Fruit fly (Drosophila melanogaster) whole organism, embryonic: ENCODE data around the gene eIF3l.
A peak's percentile ranks its signal among the peaks of the same experiment; 100 is the strongest.

Experiments
- Atf3 ChIP-seq: fragments of 200-800 bp; sonication (Bioruptor generic); optimal IDR thresholded peaks from 3 replicates; lab custom pipeline; 2016; ENCODE audit warnings: missing biosample characterization, missing genetic modification characterization
- Bgb ChIP-seq: fragments of 200-800 bp; sonication (Bioruptor generic); IDR thresholded peaks from 2 replicates; pipeline ENCODE4 v1.3.6; 2022; ENCODE audit warnings: missing biosample characterization, missing genetic modification characterization; ENCODE audit not compliant: partially characterized antibody
- CG10209 ChIP-seq: fragments of 200-800 bp; sonication (Bioruptor generic); optimal IDR thresholded peaks from 3 replicates; lab custom pipeline; 2017; ENCODE audit warnings: missing biosample characterization, mild to moderate bottlenecking, missing genetic modification characterization, missing genetic modification reagents
- CG10267 ChIP-seq: fragments of 200-800 bp; sonication (Bioruptor generic); optimal IDR thresholded peaks from 2 replicates; lab custom pipeline; 2018; ENCODE audit warnings: missing biosample characterization, mild to moderate bottlenecking, missing genetic modification characterization, moderate library complexity
- CG10274 ChIP-seq: fragments of 200-800 bp; sonication (Bioruptor generic); optimal IDR thresholded peaks from 3 replicates; lab custom pipeline; 2017; ENCODE audit warnings: missing biosample characterization, mild to moderate bottlenecking, missing genetic modification characterization
- CG10979 ChIP-seq: fragments of 200-800 bp; sonication (Bioruptor generic); optimal IDR thresholded peaks from 2 replicates; lab custom pipeline; 2018; ENCODE audit warnings: missing biosample characterization, mild to moderate bottlenecking, missing genetic modification characterization, moderate library complexity
- CG12744 ChIP-seq: fragments of 200-800 bp; sonication (Bioruptor generic); optimal IDR thresholded peaks from 2 replicates; lab custom pipeline; 2016; ENCODE audit warnings: missing biosample characterization, missing genetic modification characterization
- CG12769 ChIP-seq: fragments of 200-800 bp; sonication (Bioruptor generic); optimal IDR thresholded peaks from 2 replicates; lab custom pipeline; 2019; ENCODE audit warnings: missing biosample characterization, mild to moderate bottlenecking, missing genetic modification characterization, moderate library complexity
- CG14710 ChIP-seq: fragments of 200-800 bp; sonication (Bioruptor generic); optimal IDR thresholded peaks from 3 replicates; lab custom pipeline; 2019; ENCODE audit warnings: missing biosample characterization, mild to moderate bottlenecking, missing genetic modification characterization, moderate library complexity
- CG15479 ChIP-seq: fragments of 200-800 bp; sonication (Bioruptor generic); optimal IDR thresholded peaks from 3 replicates; lab custom pipeline; 2019; ENCODE audit warnings: missing biosample characterization, mild to moderate bottlenecking, missing genetic modification characterization, moderate library complexity
- CG15514 ChIP-seq: fragments of 200-800 bp; sonication (Bioruptor generic); optimal IDR thresholded peaks from 3 replicates; lab custom pipeline; 2017; ENCODE audit warnings: missing biosample characterization, missing genetic modification characterization, mild to moderate bottlenecking, moderate library complexity, missing genetic modification reagents
- CG1602 ChIP-seq: fragments of 200-800 bp; sonication (Bioruptor generic); optimal IDR thresholded peaks from 3 replicates; lab custom pipeline; 2016; ENCODE audit warnings: missing biosample characterization, missing genetic modification characterization
- CG1647 ChIP-seq: fragments of 200-800 bp; sonication (Bioruptor generic); optimal IDR thresholded peaks from 3 replicates; lab custom pipeline; 2016; ENCODE audit warnings: missing biosample characterization, missing genetic modification characterization
- CG16815 ChIP-seq: fragments of 200-800 bp; sonication (Bioruptor generic); optimal IDR thresholded peaks from 3 replicates; lab custom pipeline; 2017; ENCODE audit warnings: missing biosample characterization, mild to moderate bottlenecking, missing genetic modification characterization
- CG17361 ChIP-seq: fragments of 200-800 bp; sonication (Bioruptor generic); IDR thresholded peaks from 3 replicates; pipeline ENCODE4 v1.3.6; 2022; ENCODE audit warnings: missing biosample characterization, missing genetic modification characterization
- CG18262 ChIP-seq: fragments of 200-800 bp; optimal IDR thresholded peaks from 3 replicates; lab custom pipeline; 2019; ENCODE audit warnings: missing biosample characterization, mild to moderate bottlenecking, missing genetic modification characterization, moderate library complexity
- CG2202 ChIP-seq: fragments of 200-800 bp; sonication (Bioruptor generic); optimal IDR thresholded peaks from 2 replicates; lab custom pipeline; 2018; ENCODE audit warnings: missing biosample characterization, mild to moderate bottlenecking, missing genetic modification characterization
- CG2678 ChIP-seq: fragments of 200-800 bp; sonication (Bioruptor generic); optimal IDR thresholded peaks from 3 replicates; lab custom pipeline; 2019; ENCODE audit warnings: missing biosample characterization, mild to moderate bottlenecking, missing genetic modification characterization, moderate library complexity
- CG31441 ChIP-seq: fragments of 200-800 bp; sonication (Bioruptor generic); IDR thresholded peaks from 2 replicates; pipeline ENCODE4 v1.3.6; 2022; ENCODE audit warnings: missing biosample characterization, missing genetic modification characterization
- CG4854 ChIP-seq: fragments of 200-800 bp; sonication (Bioruptor generic); optimal IDR thresholded peaks from 2 replicates; lab custom pipeline; 2016; ENCODE audit warnings: missing biosample characterization, missing genetic modification characterization, inconsistent platforms
- CG7839 ChIP-seq: fragments of 200-800 bp; sonication (Bioruptor generic); optimal IDR thresholded peaks from 3 replicates; lab custom pipeline; 2018; ENCODE audit warnings: missing biosample characterization, mild to moderate bottlenecking, missing genetic modification characterization, moderate library complexity
- CG7963 ChIP-seq: fragments of 200-800 bp; sonication (Bioruptor generic); IDR thresholded peaks from 3 replicates; pipeline ENCODE4 v1.3.6; 2022; ENCODE audit warnings: missing biosample characterization, missing genetic modification characterization; ENCODE audit not compliant: partially characterized antibody
- CG9215 ChIP-seq: fragments of 200-800 bp; sonication (Bioruptor generic); IDR thresholded peaks from 2 replicates; pipeline ENCODE4 v1.3.6; 2022; ENCODE audit warnings: missing biosample characterization, missing genetic modification characterization
- CG9817 ChIP-seq: fragments of 200-800 bp; sonication (Bioruptor generic); optimal IDR thresholded peaks from 2 replicates; lab custom pipeline; 2018; ENCODE audit warnings: missing biosample characterization, mild to moderate bottlenecking, missing genetic modification characterization, moderate library complexity
- CG9932 ChIP-seq: fragments of 200-800 bp; sonication (Bioruptor generic); IDR thresholded peaks from 2 replicates; pipeline ENCODE4 v1.3.6; 2022; ENCODE audit warnings: missing biosample characterization, missing genetic modification characterization
- Camta ChIP-seq: fragments of 200-800 bp; sonication (Bioruptor generic); optimal IDR thresholded peaks from 2 replicates; lab custom pipeline; 2016; ENCODE audit warnings: missing biosample characterization, missing genetic modification characterization
- Drgx ChIP-seq: fragments of 200-800 bp; sonication (Bioruptor generic); IDR thresholded peaks from 2 replicates; pipeline ENCODE4 v1.3.6; 2022; ENCODE audit warnings: missing biosample characterization, missing genetic modification characterization
- GATAe ChIP-seq: fragments of 200-800 bp; sonication (Bioruptor generic); conservative IDR thresholded peaks from 2 replicates; pipeline ENCODE4 v1.3.6; 2022; ENCODE audit warnings: missing biosample characterization, missing genetic modification characterization
- HmgZ ChIP-seq: fragments of 200-800 bp; sonication (Bioruptor generic); optimal IDR thresholded peaks from 2 replicates; lab custom pipeline; 2018; ENCODE audit warnings: missing biosample characterization, mild to moderate bottlenecking, missing genetic modification characterization
- Hr51 ChIP-seq, 2 experiments: fragments of 200-800 bp; sonication (Bioruptor generic); optimal IDR thresholded peaks; 2 replicates in 1 of 2; 3 replicates in 1 of 2; lab custom pipeline; 2016 to 2018; ENCODE audit warnings: missing biosample characterization in 2 of 2, missing genetic modification characterization in 2 of 2, mild to moderate bottlenecking in 1 of 2, moderate library complexity in 1 of 2
- Myb ChIP-seq: fragments of 200-800 bp; sonication (Bioruptor generic); optimal IDR thresholded peaks from 2 replicates; lab custom pipeline; 2016; ENCODE audit warnings: missing biosample characterization, missing genetic modification characterization
- NK7.1 ChIP-seq: fragments of 200-800 bp; sonication (Bioruptor generic); optimal IDR thresholded peaks from 3 replicates; lab custom pipeline; 2016; ENCODE audit warnings: missing biosample characterization, missing genetic modification characterization
- Oli ChIP-seq: fragments of 200-800 bp; sonication (Bioruptor generic); optimal IDR thresholded peaks from 2 replicates; lab custom pipeline; 2018; ENCODE audit warnings: missing biosample characterization, mild to moderate bottlenecking, missing genetic modification characterization, moderate library complexity
- Rx ChIP-seq: fragments of 200-800 bp; sonication (Bioruptor generic); IDR thresholded peaks from 2 replicates; pipeline ENCODE4 v1.3.6; 2022; ENCODE audit warnings: missing biosample characterization, missing genetic modification characterization
- Side ChIP-seq: fragments of 200-800 bp; sonication (Bioruptor generic); optimal IDR thresholded peaks from 2 replicates; lab custom pipeline; 2016; ENCODE audit warnings: missing biosample characterization, missing genetic modification characterization
- Stat92E ChIP-seq, 3 experiments: fragments of >200 bp in 2 of 3; fragments of 200-800 bp in 1 of 3; sonication (Bioruptor generic) in 1 of 3; optimal IDR thresholded peaks; 2 replicates each; lab custom pipeline; 2017 to 2019; ENCODE audit warnings: missing biosample characterization in 3 of 3, missing genetic modification characterization in 3 of 3, mild to moderate bottlenecking in 1 of 3, moderate library complexity in 1 of 3
- ac ChIP-seq: fragments of 200-800 bp; sonication (Bioruptor generic); optimal IDR thresholded peaks from 3 replicates; lab custom pipeline; 2017; ENCODE audit warnings: missing biosample characterization, mild to moderate bottlenecking, missing genetic modification characterization
- chinmo ChIP-seq: fragments of 200-800 bp; sonication (Bioruptor generic); IDR thresholded peaks from 4 replicates; pipeline ENCODE4 v1.3.6; 2022; ENCODE audit warnings: missing biosample characterization, missing genetic modification characterization; ENCODE audit not compliant: partially characterized antibody
- dan ChIP-seq: fragments of 200-800 bp; sonication (Bioruptor generic); IDR thresholded peaks from 2 replicates; pipeline ENCODE4 v1.3.6; 2022; ENCODE audit warnings: missing biosample characterization, missing genetic modification characterization
- danr ChIP-seq: fragments of 200-800 bp; sonication (Bioruptor generic); IDR thresholded peaks from 2 replicates; pipeline ENCODE4 v1.3.6; 2022; ENCODE audit warnings: missing biosample characterization, missing genetic modification characterization
- fd96Cb ChIP-seq: fragments of 200-800 bp; sonication (Bioruptor generic); optimal IDR thresholded peaks from 2 replicates; lab custom pipeline; 2018; ENCODE audit warnings: missing biosample characterization, mild to moderate bottlenecking, missing genetic modification characterization, moderate library complexity
- gfzf ChIP-seq: fragments of 200-800 bp; sonication (Bioruptor generic); optimal IDR thresholded peaks from 2 replicates; lab custom pipeline; 2016; ENCODE audit warnings: missing biosample characterization, mild to moderate bottlenecking, missing genetic modification characterization, moderate library complexity
- gsb-n ChIP-seq: fragments of 200-800 bp; sonication (Bioruptor generic); optimal IDR thresholded peaks from 3 replicates; lab custom pipeline; 2018; ENCODE audit warnings: missing biosample characterization, mild to moderate bottlenecking, missing genetic modification characterization
- lab ChIP-seq: fragments of 200-800 bp; sonication (Bioruptor generic); optimal IDR thresholded peaks from 3 replicates; lab custom pipeline; 2017; ENCODE audit warnings: missing biosample characterization, missing genetic modification characterization, mild to moderate bottlenecking, moderate library complexity, missing genetic modification reagents
- pros ChIP-seq: fragments of 200-800 bp; sonication (Bioruptor generic); optimal IDR thresholded peaks from 3 replicates; lab custom pipeline; 2019; ENCODE audit warnings: missing biosample characterization, mild to moderate bottlenecking, missing genetic modification characterization, moderate library complexity
- ro ChIP-seq: fragments of 200-800 bp; sonication (Bioruptor generic); IDR thresholded peaks from 2 replicates; pipeline ENCODE4 v1.3.6; 2022; ENCODE audit warnings: missing biosample characterization, missing genetic modification characterization
- scrt ChIP-seq: fragments of 200-800 bp; sonication (Bioruptor generic); optimal IDR thresholded peaks from 2 replicates; lab custom pipeline; 2018; ENCODE audit warnings: missing biosample characterization, mild to moderate bottlenecking, missing genetic modification characterization, moderate library complexity
- sens-2 ChIP-seq: fragments of 200-800 bp; sonication (Bioruptor generic); IDR thresholded peaks from 2 replicates; pipeline ENCODE4 v1.3.6; 2022; ENCODE audit warnings: missing biosample characterization, missing genetic modification characterization
- tgo ChIP-seq: fragments of 200-800 bp; sonication (Bioruptor generic); IDR thresholded peaks from 3 replicates; pipeline ENCODE4 v1.3.6; 2022; ENCODE audit warnings: missing biosample characterization, missing genetic modification characterization
- wek ChIP-seq: fragments of 200-800 bp; sonication (Bioruptor generic); optimal IDR thresholded peaks from 3 replicates; lab custom pipeline; 2018; ENCODE audit warnings: missing biosample characterization, mild to moderate bottlenecking, missing genetic modification characterization, moderate library complexity

The eIF3l gene

dm6 chr3L:12124138-12124583 lies 21.7 kb downstream of the eIF3l start (continued):
- TF ChIP-seq CG1602 (GFP tag; lab: Kevin White, UChicago): no peak
- no peak for TF ChIP-seq fd96Cb (tag; lab: Kevin White, UChicago)
- no peak for TF ChIP-seq gfzf
- no peak for TF ChIP-seq gsb-n (tag; lab: Kevin White, UChicago)
- TF ChIP-seq CG16815 (GFP tag; lab: Kevin White, UChicago): no peak
- TF ChIP-seq wek (GFP tag; lab: Kevin White, UChicago): peak; percentile 60
- TF ChIP-seq CG15479 (GFP tag; lab: Kevin White, UChicago): peak; percentile 71
- no peak for TF ChIP-seq Side (GFP tag; lab: Kevin White, UChicago)
- TF ChIP-seq sens-2 (GFP tag; lab: Robert Waterston, UW): no peak
- TF ChIP-seq CG18262 (tag; lab: Kevin White, UChicago): no peak
- TF ChIP-seq CG2678: no peak
- TF ChIP-seq NK7.1: no peak
- no peak for TF ChIP-seq CG4854 (GFP tag; lab: Kevin White, UChicago)
- TF ChIP-seq Drgx (GFP tag; lab: Robert Waterston, UW): peak; percentile 20; the same call in 1 of the 2 replicates
- no peak for TF ChIP-seq danr (GFP tag; lab: Robert Waterston, UW)
- no peak for TF ChIP-seq Atf3
- no peak for TF ChIP-seq Myb (GFP tag; lab: Kevin White, UChicago)
- TF ChIP-seq HmgZ: peak; percentile 93
- TF ChIP-seq Bgb (GFP tag; lab: Robert Waterston, UW): peak; percentile 41; the same call in 1 of the 2 replicates
- TF ChIP-seq Rx: no peak
- peak; percentile 32; the same call in 1 of the 2 replicates for TF ChIP-seq CG9932 (GFP tag; lab: Robert Waterston, UW)
- no peak for TF ChIP-seq Stat92E (GFP tag; optimal IDR thresholded peaks at IDR 0.05; lab: Kevin White, UChicago)
- TF ChIP-seq ro (GFP tag; lab: Robert Waterston, UW): no peak
- no peak for TF ChIP-seq CG10267
- peak; percentile 9 for TF ChIP-seq CG14710 (tag; lab: Kevin White, UChicago)
- TF ChIP-seq Hr51 (GFP tag; optimal IDR thresholded peaks at IDR 0.05; lab: Kevin White, UChicago): no peak
- TF ChIP-seq CG31441: no peak
- no peak for TF ChIP-seq CG10209 (GFP tag; lab: Kevin White, UChicago)
- TF ChIP-seq CG10274 (GFP tag; lab: Kevin White, UChicago): no peak
- peak; percentile 17 for TF ChIP-seq CG10979 (tag; lab: Kevin White, UChicago)
- TF ChIP-seq pros: peak; percentile 89
- TF ChIP-seq CG15514: peak; percentile 29
- no peak for TF ChIP-seq GATAe
- peak; percentile 23 for TF ChIP-seq CG9817
- TF ChIP-seq ac: no peak
- TF ChIP-seq CG1647 (GFP tag; lab: Kevin White, UChicago): no peak
- no peak for TF ChIP-seq dan (GFP tag; lab: Robert Waterston, UW)
- no peak for TF ChIP-seq Camta (GFP tag; lab: Kevin White, UChicago)
- TF ChIP-seq CG9215 (GFP tag; lab: Robert Waterston, UW): no peak
- TF ChIP-seq CG2202 (tag; lab: Kevin White, UChicago): no peak
- TF ChIP-seq lab (GFP tag; lab: Kevin White, UChicago): no peak
- no peak for TF ChIP-seq scrt
- TF ChIP-seq CG12744 (GFP tag; lab: Kevin White, UChicago): no peak
- no peak for TF ChIP-seq tgo (GFP tag; lab: Robert Waterston, UW)
- no peak for TF ChIP-seq Oli (tag; lab: Kevin White, UChicago)
- TF ChIP-seq CG7839 (tag; lab: Kevin White, UChicago): no peak
- TF ChIP-seq CG12769 (tag; lab: Kevin White, UChicago): peak; percentile 85
- no peak for TF ChIP-seq CG7963
- TF ChIP-seq chinmo (GFP tag; lab: Robert Waterston, UW): peak; percentile 97
- no peak for TF ChIP-seq CG17361
